Worm (Caenorhabditis elegans) whole organism, mixed stage, embryonic: ENCODE data around the gene B0035.21.

Source experiments
- ceh-39 ChIP-seq: fragments of 150-350 bp; optimal IDR thresholded peaks from 2 replicates; lab custom pipeline; 2014; ENCODE audit warnings: missing biosample characterization, missing genetic modification characterization
- ces-1 ChIP-seq: fragments of 150-350 bp; optimal IDR thresholded peaks from 2 replicates; lab custom pipeline; 2014; ENCODE audit warnings: missing biosample characterization, missing genetic modification reagents, missing genetic modification characterization
- drap-1 ChIP-seq: fragments of 200-800 bp; sonication (Bioruptor generic); optimal IDR thresholded peaks from 3 replicates; lab custom pipeline; 2018; ENCODE audit warnings: mild to moderate bottlenecking, missing genetic modification characterization, missing compliant biosample characterization
- elt-3 ChIP-seq: fragments of 150-350 bp; optimal IDR thresholded peaks from 2 replicates; lab custom pipeline; 2014; ENCODE audit warnings: missing biosample characterization, missing genetic modification characterization
- lin-32 ChIP-seq: fragments of 200-800 bp; sonication (Bioruptor generic); optimal IDR thresholded peaks from 2 replicates; lab custom pipeline; 2018; ENCODE audit warnings: mild to moderate bottlenecking, missing genetic modification characterization, missing compliant biosample characterization
- lsy-2 ChIP-seq: fragments of 150-350 bp; optimal IDR thresholded peaks from 2 replicates; lab custom pipeline; 2014; ENCODE audit warnings: missing biosample characterization, missing genetic modification characterization
- mab-5 ChIP-seq: fragments of 150-350 bp; optimal IDR thresholded peaks from 2 replicates; lab custom pipeline; 2014; ENCODE audit warnings: missing biosample characterization, missing genetic modification characterization
- mep-1 ChIP-seq: fragments of 150-350 bp; optimal IDR thresholded peaks from 2 replicates; lab custom pipeline; 2017; ENCODE audit warnings: missing biosample characterization, missing genetic modification reagents, missing genetic modification characterization, inconsistent platforms
- nhr-12 ChIP-seq: fragments of 150-350 bp; optimal IDR thresholded peaks from 2 replicates; lab custom pipeline; 2014; ENCODE audit warnings: missing biosample characterization, missing genetic modification characterization
- nhr-237 ChIP-seq: fragments of 150-350 bp; optimal IDR thresholded peaks from 2 replicates; lab custom pipeline; 2014; ENCODE audit warnings: missing biosample characterization, missing genetic modification characterization
- nhr-28 ChIP-seq: fragments of 150-350 bp; optimal IDR thresholded peaks from 2 replicates; lab custom pipeline; 2014; ENCODE audit warnings: missing biosample characterization, missing genetic modification characterization
- pha-4 ChIP-seq: fragments of 150-350 bp; optimal IDR thresholded peaks from 2 replicates; lab custom pipeline; 2018; ENCODE audit warnings: missing biosample characterization, missing genetic modification reagents, missing genetic modification characterization
- unc-62 ChIP-seq: fragments of 150-350 bp; optimal IDR thresholded peaks from 2 replicates; lab custom pipeline; 2014; ENCODE audit warnings: missing biosample characterization, missing genetic modification reagents, missing genetic modification characterization

DNA sequence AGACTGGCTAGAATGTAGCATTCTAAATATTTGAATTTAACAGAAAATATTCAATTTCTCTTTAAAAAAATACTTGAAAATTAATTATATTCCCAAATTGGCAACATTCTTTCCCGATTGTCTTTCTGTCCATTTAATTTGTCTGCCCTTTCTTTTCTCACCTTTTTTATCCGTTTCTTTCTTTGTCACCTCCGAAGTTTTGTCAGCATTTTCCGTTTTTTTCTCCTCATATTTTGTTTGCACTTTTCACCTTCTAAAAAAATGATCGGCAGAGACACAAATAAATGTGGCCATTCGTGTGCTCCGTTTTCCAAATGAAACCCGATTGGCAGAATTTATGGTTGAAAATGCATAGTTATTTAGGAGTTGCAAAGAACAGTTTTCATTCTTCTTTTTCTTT lies 11.0 kb upstream of the B0035.21 start:
- no peak for TF ChIP-seq mep-1 (tag; lab: Kevin White, UChicago)
- no peak for TF ChIP-seq ces-1 (GFP tag; lab: Kevin White, UChicago)
- TF ChIP-seq nhr-12 (tag; lab: Kevin White, UChicago): no peak
- no peak for TF ChIP-seq nhr-28
- no peak for TF ChIP-seq nhr-237 (tag; lab: Kevin White, UChicago)
- TF ChIP-seq unc-62 (GFP tag; lab: Kevin White, UChicago): no peak
- no peak for TF ChIP-seq lin-32
- no peak for TF ChIP-seq pha-4 (tag; lab: Kevin White, UChicago)
- no peak for TF ChIP-seq drap-1 (GFP tag; lab: Kevin White, UChicago)
- no peak for TF ChIP-seq mab-5 (tag; lab: Kevin White, UChicago)
- no peak for TF ChIP-seq lsy-2
- no peak for TF ChIP-seq elt-3 (tag; lab: Kevin White, UChicago)
- TF ChIP-seq ceh-39 (tag; lab: Kevin White, UChicago): no peak
